Fruit fly (Drosophila melanogaster) whole organism, adult: Measurements from ENCODE around the gene CG8043.

Experiments
- CG7101 ChIP-seq: fragments of 200-800 bp; sonication (Bioruptor generic); optimal IDR thresholded peaks from 2 replicates; lab custom pipeline; 2018; ENCODE audit warnings: missing biosample characterization, mild to moderate bottlenecking, missing genetic modification characterization, moderate library complexity
- Mnt ChIP-seq: fragments of 200-800 bp; sonication (Bioruptor generic); optimal IDR thresholded peaks from 2 replicates; lab custom pipeline; 2016; ENCODE audit warnings: missing biosample characterization, mild to moderate bottlenecking, missing genetic modification characterization
- bab1 ChIP-seq: fragments of 200-800 bp; sonication (Bioruptor generic); optimal IDR thresholded peaks from 3 replicates; lab custom pipeline; 2019; ENCODE audit warnings: missing biosample characterization, mild to moderate bottlenecking, missing genetic modification characterization, moderate library complexity
- ovo ChIP-seq: fragments of 200-800 bp; sonication (Bioruptor generic); optimal IDR thresholded peaks from 2 replicates; lab custom pipeline; 2016; ENCODE audit warnings: missing biosample characterization, missing genetic modification characterization

DNA sequence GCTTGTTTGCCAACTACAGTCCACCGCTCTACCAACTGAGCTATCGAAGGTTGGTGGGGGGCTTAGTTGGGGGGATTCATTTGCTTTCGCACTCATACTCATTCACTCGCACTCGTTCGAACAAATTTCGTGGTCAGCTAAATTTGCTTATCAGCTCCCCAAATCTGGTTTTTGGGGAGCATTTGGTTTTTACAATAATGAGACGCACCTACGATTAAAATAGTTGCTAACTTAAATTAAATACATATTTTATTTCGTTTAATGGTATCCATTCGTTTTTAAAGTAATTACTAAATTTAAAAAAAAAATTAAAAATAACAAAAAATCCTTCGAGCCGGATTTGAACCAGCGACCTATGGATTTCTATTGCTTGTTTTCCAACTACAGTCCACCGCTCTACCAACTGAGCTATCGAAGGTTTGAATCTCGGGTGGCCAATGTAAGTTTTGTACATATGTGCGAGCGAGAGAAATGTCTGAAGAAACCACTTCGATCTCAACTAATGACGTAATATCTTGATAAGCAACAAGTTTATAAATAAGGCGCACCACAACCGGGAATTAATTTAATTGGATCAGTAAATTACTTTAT is 34.2 kb upstream of the CG8043 start:
- TF ChIP-seq CG7101 (tag; lab: Kevin White, UChicago), result no peak
- TF ChIP-seq Mnt (GFP tag; lab: Kevin White, UChicago), result no peak
- no peak for TF ChIP-seq ovo (GFP tag; lab: Kevin White, UChicago)
- peak; percentile 10 for TF ChIP-seq bab1 (GFP tag; lab: Kevin White, UChicago)
